Worm (Caenorhabditis elegans): Measurements from ENCODE around the gene C04A11.1.

The C04A11.1 gene

DNA sequence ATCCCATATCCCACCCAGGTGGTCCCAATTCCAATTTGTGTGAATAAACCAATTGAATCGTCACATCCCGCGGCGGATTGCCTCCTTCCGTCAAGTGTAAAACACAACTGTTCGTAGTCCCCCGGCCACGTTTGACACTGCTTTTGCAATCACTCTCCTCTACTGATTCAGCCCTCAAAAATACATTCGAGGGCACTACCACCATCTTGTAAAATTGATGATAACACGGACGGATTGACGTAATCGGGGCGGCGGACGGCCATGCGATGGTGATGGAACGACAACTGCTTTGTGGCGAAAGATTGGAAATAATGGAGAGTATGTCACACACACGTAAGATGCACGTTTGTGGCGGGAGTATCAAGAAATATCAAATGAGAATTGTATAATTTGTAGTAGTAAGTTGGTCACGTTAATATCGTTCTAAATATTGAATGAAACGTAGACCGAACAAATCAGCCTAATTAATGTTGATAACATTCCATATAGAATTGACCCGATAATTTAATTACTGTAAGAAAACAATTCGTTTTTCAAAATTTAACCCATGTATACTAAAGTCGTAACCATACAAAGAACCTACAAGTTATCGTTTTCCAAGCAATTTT lies 21.9 kb upstream of the C04A11.1 start:
- no peak for TF ChIP-seq flt-1 (GFP tag; IDR thresholded peaks at IDR 0.05)
- no peak for TF ChIP-seq ztf-29 (GFP tag; IDR thresholded peaks at IDR 0.05)

- TF ChIP-seq ztf-23 (GFP tag; IDR thresholded peaks at IDR 0.05): no peak
- TF ChIP-seq klf-2 (GFP tag; conservative IDR thresholded peaks at IDR 0.05): no peak
- TF ChIP-seq cog-1 (tag; optimal IDR thresholded peaks at IDR 0.05): no peak
- TF ChIP-seq flt-1 (GFP tag; IDR thresholded peaks at IDR 0.05): no peak
- TF ChIP-seq ref-1 (GFP tag; conservative IDR thresholded peaks at IDR 0.05): no peak
- no peak for TF ChIP-seq ztf-29 (GFP tag; IDR thresholded peaks at IDR 0.05)
- TF ChIP-seq med-1 (GFP tag; optimal IDR thresholded peaks at IDR 0.05; ENCODE audit: insufficient read depth): no peak
- no peak for TF ChIP-seq tab-1 (GFP tag; IDR thresholded peaks at IDR 0.05)
These were observed 20.7 kb upstream of the C04A11.1 start, which contains the start of gene twk-20 for ce11 chrX:13639577-13639976. Gene twk-20, plus strand, starts transcription at chrX:13639877.

ce11 chrX:13644884-13645283 lies 15.4 kb upstream of the C04A11.1 start:
- TF ChIP-seq ref-1 (GFP tag; conservative IDR thresholded peaks at IDR 0.05): no peak
- no peak for TF ChIP-seq cog-1 (tag; optimal IDR thresholded peaks at IDR 0.05)
- no peak for TF ChIP-seq klf-2 (GFP tag; conservative IDR thresholded peaks at IDR 0.05)
- TF ChIP-seq ztf-29 (GFP tag; IDR thresholded peaks at IDR 0.05): no peak
- TF ChIP-seq flt-1 (GFP tag; IDR thresholded peaks at IDR 0.05): no peak
- TF ChIP-seq tab-1 (GFP tag; IDR thresholded peaks at IDR 0.05): no peak
- TF ChIP-seq T22C8.4 (GFP tag; IDR thresholded peaks at IDR 0.05): no peak
- no peak for TF ChIP-seq med-1 (GFP tag; optimal IDR thresholded peaks at IDR 0.05; ENCODE audit: insufficient read depth)
- TF ChIP-seq ztf-23 (GFP tag; IDR thresholded peaks at IDR 0.05): no peak

ce11 chrX:13646798-13647197 lies 13.5 kb upstream of the C04A11.1 start, which contains the start of gene acr-9:
Gene acr-9, minus strand, starts transcription at chrX:13646898.
- no peak for TF ChIP-seq tab-1 (GFP tag; IDR thresholded peaks at IDR 0.05)
- TF ChIP-seq med-1 (GFP tag; optimal IDR thresholded peaks at IDR 0.05; ENCODE audit: insufficient read depth): no peak
- TF ChIP-seq ref-1 (GFP tag; conservative IDR thresholded peaks at IDR 0.05): no peak
- no peak for TF ChIP-seq flt-1 (GFP tag; IDR thresholded peaks at IDR 0.05)
- no peak for TF ChIP-seq klf-2 (GFP tag; conservative IDR thresholded peaks at IDR 0.05)
- no peak for TF ChIP-seq ztf-29 (GFP tag; IDR thresholded peaks at IDR 0.05)
- TF ChIP-seq T22C8.4 (GFP tag; IDR thresholded peaks at IDR 0.05): no peak
- TF ChIP-seq ztf-23 (GFP tag; IDR thresholded peaks at IDR 0.05): no peak
- TF ChIP-seq cog-1 (tag; optimal IDR thresholded peaks at IDR 0.05): no peak

ce11 chrX:13647305-13647704 lies 13.0 kb upstream of the C04A11.1 start, which contains the start of gene C40C9.3:
Gene C40C9.3, plus strand, starts transcription at chrX:13647605.
- TF ChIP-seq T22C8.4 (GFP tag; IDR thresholded peaks at IDR 0.05) (no peak), ref-1 (GFP tag; conservative IDR thresholded peaks at IDR 0.05) (no peak), med-1 (GFP tag; optimal IDR thresholded peaks at IDR 0.05; ENCODE audit: insufficient read depth) (no peak), flt-1 (GFP tag; IDR thresholded peaks at IDR 0.05) (no peak), ztf-23 (GFP tag; IDR thresholded peaks at IDR 0.05) (no peak), ztf-29 (GFP tag; IDR thresholded peaks at IDR 0.05) (no peak), klf-2 (GFP tag; conservative IDR thresholded peaks at IDR 0.05) (no peak), tab-1 (GFP tag; IDR thresholded peaks at IDR 0.05) (no peak), cog-1 (tag; optimal IDR thresholded peaks at IDR 0.05) (no peak)

DNA sequence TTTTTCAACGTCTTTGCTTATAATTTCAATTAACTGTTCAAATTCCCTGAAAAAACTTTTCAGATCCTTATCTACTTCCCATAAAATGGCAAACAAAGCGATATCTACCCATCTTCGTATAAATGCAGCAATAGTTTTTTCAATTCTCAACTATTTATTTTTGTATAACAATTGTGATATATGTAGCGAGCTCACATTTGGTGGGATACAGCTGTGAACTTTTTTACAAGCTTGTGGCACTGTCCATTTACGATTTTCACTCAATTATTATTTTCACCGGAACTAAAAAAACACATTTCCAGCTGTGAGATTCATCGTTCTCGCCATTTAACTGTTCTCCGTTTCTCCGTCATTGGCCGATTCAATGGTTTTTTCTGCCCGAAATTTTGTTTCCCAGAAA lies 9.5 kb upstream of the C04A11.1 start, which contains the start of gene C40C9.4:
C40C9.4 (plus strand) TSS at position 301 of the 400 bp plus-strand sequence.
- TF ChIP-seq klf-2 (GFP tag; conservative IDR thresholded peaks at IDR 0.05): no peak

DNA sequence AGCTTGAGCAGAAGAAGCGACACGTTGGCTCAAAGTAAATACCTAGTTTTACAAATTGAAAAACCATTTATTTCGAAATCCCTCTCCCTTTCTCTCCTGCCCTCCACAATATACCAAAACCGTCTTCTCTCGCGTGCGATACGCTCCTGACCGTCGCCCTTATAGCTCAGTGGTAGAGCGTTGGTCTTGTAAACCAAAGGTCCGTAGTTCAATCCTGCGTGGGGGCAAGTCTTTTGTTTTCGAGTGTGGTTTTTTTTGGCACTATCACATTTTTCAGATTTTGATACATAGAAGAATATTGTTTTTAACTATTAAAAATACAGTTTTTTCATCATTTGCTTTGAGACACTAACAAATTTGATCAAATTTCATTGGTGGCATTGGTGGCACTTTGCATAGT lies 6.7 kb upstream of the C04A11.1 start:
- TF ChIP-seq klf-2 (GFP tag; conservative IDR thresholded peaks at IDR 0.05) (peak; percentile 42; the same call in 1 of the 2 replicates), ztf-23 (GFP tag; IDR thresholded peaks at IDR 0.05) (peak; percentile 66; the same call in 1 of the 2 replicates), ztf-29 (GFP tag; IDR thresholded peaks at IDR 0.05) (0 out of 2 replicates have a peak, but pooled peaks have one; percentile 34), T22C8.4 (GFP tag; IDR thresholded peaks at IDR 0.05) (no peak), ref-1 (GFP tag; conservative IDR thresholded peaks at IDR 0.05) (peak; percentile 60; the same call in 1 of the 2 replicates), tab-1 (GFP tag; IDR thresholded peaks at IDR 0.05) (peak; percentile 78), flt-1 (GFP tag; IDR thresholded peaks at IDR 0.05) (peak; percentile 88), med-1 (GFP tag; optimal IDR thresholded peaks at IDR 0.05; ENCODE audit: insufficient read depth) (no peak), cog-1 (tag; optimal IDR thresholded peaks at IDR 0.05) (no peak)

- TF ChIP-seq ztf-29 (GFP tag; IDR thresholded peaks at IDR 0.05) (no peak), med-1 (GFP tag; optimal IDR thresholded peaks at IDR 0.05; ENCODE audit: insufficient read depth) (no peak), flt-1 (GFP tag; IDR thresholded peaks at IDR 0.05) (no peak), cog-1 (tag; optimal IDR thresholded peaks at IDR 0.05) (no peak)
These were observed 6.0 kb upstream of the C04A11.1 start for ce11 chrX:13654276-13654675.

DNA sequence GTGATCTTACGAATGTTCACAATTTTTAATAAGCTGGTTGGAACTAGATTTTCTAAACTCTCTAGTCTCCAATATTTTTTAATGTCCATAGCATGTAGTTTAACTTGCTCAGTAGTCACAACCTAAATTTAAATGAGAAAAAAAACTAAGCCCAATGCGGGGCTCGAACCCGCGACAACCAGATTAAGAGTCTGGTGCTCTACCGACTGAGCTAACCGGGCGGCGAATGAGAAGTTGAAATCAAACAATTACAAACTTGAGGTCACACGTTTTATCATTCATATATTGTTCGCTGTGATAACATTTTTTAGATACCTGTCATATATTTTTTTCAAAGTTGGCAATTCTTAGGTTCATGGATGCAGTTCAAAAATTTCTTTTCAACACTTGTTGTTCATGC lies 4.5 kb upstream of the C04A11.1 start:
- TF ChIP-seq klf-2 (GFP tag; conservative IDR thresholded peaks at IDR 0.05) (no peak), tab-1 (GFP tag; IDR thresholded peaks at IDR 0.05) (no peak), med-1 (GFP tag; optimal IDR thresholded peaks at IDR 0.05; ENCODE audit: insufficient read depth) (no peak), ref-1 (GFP tag; conservative IDR thresholded peaks at IDR 0.05) (no peak), cog-1 (tag; optimal IDR thresholded peaks at IDR 0.05) (no peak), T22C8.4 (GFP tag; IDR thresholded peaks at IDR 0.05) (no peak), flt-1 (GFP tag; IDR thresholded peaks at IDR 0.05) (no peak), ztf-29 (GFP tag; IDR thresholded peaks at IDR 0.05) (no peak), ztf-23 (GFP tag; IDR thresholded peaks at IDR 0.05) (no peak)

Measured in whole organism, midembryonic.